Comparison of ENCODE assay signal across 4 fruit fly cellular contexts in the genomic region with DNA sequence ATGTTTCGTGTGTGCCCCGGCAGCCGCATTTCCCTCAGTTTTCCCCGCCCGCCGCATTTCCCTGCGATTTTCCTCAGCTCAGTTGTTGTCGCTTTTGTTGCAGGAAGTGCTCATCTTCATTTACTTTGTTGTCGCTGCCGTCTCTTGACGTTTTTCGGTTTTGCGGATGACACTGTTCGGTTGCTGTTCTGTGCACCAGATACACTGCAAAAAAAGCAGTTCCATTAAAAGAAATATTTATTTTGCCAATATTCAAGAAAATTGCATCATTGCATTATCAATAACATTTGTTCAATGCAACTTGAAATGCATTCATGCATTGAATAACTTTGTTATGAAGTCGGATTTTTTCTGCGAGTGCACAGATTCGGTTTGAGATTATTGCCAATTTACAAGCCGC.
TF ChIP-seq lines count a peak whose summit lies in the region.

No protein-coding gene starts in this region.

- no peak for TF ChIP-seq CTCF in whole organism, embryonic (GFP tag; optimal IDR thresholded peaks at IDR 0.05; lab: Kevin White, UChicago)

TF ChIP-seq in whole organism, embryonic, 481 proteins besides CTCF, POLR2A, EP300 and RAD21 (continues in another document):
- TF ChIP-seq esg (GFP tag; conservative IDR thresholded peaks at IDR 0.05; lab: Robert Waterston, UW) = 0 out of 2 replicates have a peak, but pooled peaks have one; percentile 16
- no peak for TF ChIP-seq en (GFP tag; optimal IDR thresholded peaks at IDR 0.05; lab: Kevin White, UChicago)
- TF ChIP-seq tin (GFP tag; optimal IDR thresholded peaks at IDR 0.05; lab: Kevin White, UChicago) = peak; percentile 54
- TF ChIP-seq slou (GFP tag; optimal IDR thresholded peaks at IDR 0.05; lab: Kevin White, UChicago) = no peak
- peak; percentile 73 for TF ChIP-seq gem (tag; optimal IDR thresholded peaks at IDR 0.05; lab: Kevin White, UChicago)
- peak; percentile 28; the same call in 1 of the 2 replicates for TF ChIP-seq E2f2 (GFP tag; IDR thresholded peaks at IDR 0.05; lab: Robert Waterston, UW)
- TF ChIP-seq Hr3 (GFP tag; optimal IDR thresholded peaks at IDR 0.05; lab: Kevin White, UChicago) = peak; percentile 21
- no peak for TF ChIP-seq Dip3 (GFP tag; optimal IDR thresholded peaks at IDR 0.05; lab: Kevin White, UChicago)
- TF ChIP-seq CG2889 (GFP tag; IDR thresholded peaks at IDR 0.05; lab: Robert Waterston, UW) = no peak
- peak; percentile 55 for TF ChIP-seq Xbp1 (GFP tag; optimal IDR thresholded peaks at IDR 0.05; lab: Kevin White, UChicago)
- no peak for TF ChIP-seq Taf1 (GFP tag; IDR thresholded peaks at IDR 0.05; lab: Robert Waterston, UW)
- no peak for TF ChIP-seq slp2 (GFP tag; optimal IDR thresholded peaks at IDR 0.05; lab: Kevin White, UChicago)
- TF ChIP-seq CG5953 (GFP tag; IDR thresholded peaks at IDR 0.05; lab: Robert Waterston, UW) = no peak
- TF ChIP-seq br (optimal IDR thresholded peaks at IDR 0.05; lab: Kevin White, UChicago) = no peak
- no peak for TF ChIP-seq Dp (GFP tag; optimal IDR thresholded peaks at IDR 0.05; lab: Kevin White, UChicago)
- peak; percentile 48 for TF ChIP-seq CG8944 (GFP tag; optimal IDR thresholded peaks at IDR 0.05; lab: Kevin White, UChicago)
- no peak for TF ChIP-seq NC2α (GFP tag; optimal IDR thresholded peaks at IDR 0.05; lab: Kevin White, UChicago)
- no peak for TF ChIP-seq al (GFP tag; IDR thresholded peaks at IDR 0.05; lab: Robert Waterston, UW)
- peak; percentile 59 for TF ChIP-seq NC2β (GFP tag; optimal IDR thresholded peaks at IDR 0.05; lab: Kevin White, UChicago)
- no peak for TF ChIP-seq Eip74EF (GFP tag; optimal IDR thresholded peaks at IDR 0.05; lab: Kevin White, UChicago)
- TF ChIP-seq CG15479 (GFP tag; optimal IDR thresholded peaks at IDR 0.05; lab: Kevin White, UChicago) = peak; percentile 51
- no peak for TF ChIP-seq CG3407 (GFP tag; optimal IDR thresholded peaks at IDR 0.05; lab: Kevin White, UChicago)

TF ChIP-seq in whole organism, prepupa, 60 proteins besides CTCF, POLR2A, EP300 and RAD21 (continues in another document):
- TF ChIP-seq CG10669 (GFP tag; optimal IDR thresholded peaks at IDR 0.05; lab: Kevin White, UChicago) (peak; percentile 77), net (GFP tag; optimal IDR thresholded peaks at IDR 0.05; lab: Kevin White, UChicago) (peak; percentile 80), topi (GFP tag; optimal IDR thresholded peaks at IDR 0.05; lab: Kevin White, UChicago) (peak; percentile 65), CG11294 (GFP tag; IDR thresholded peaks at IDR 0.05; lab: Robert Waterston, UW) (peak; percentile 73), CG16779 (tag; optimal IDR thresholded peaks at IDR 0.05; lab: Kevin White, UChicago) (peak; percentile 33), Ets96B (tag; optimal IDR thresholded peaks at IDR 0.05; lab: Kevin White, UChicago) (peak; percentile 72), Eip75B (GFP tag; optimal IDR thresholded peaks at IDR 0.05; lab: Kevin White, UChicago) (peak; percentile 64), Sox14 (GFP tag; optimal IDR thresholded peaks at IDR 0.05; lab: Kevin White, UChicago) (peak; percentile 81), dac (GFP tag; optimal IDR thresholded peaks at IDR 0.05; lab: Kevin White, UChicago) (peak; percentile 77), CG3919 (GFP tag; optimal IDR thresholded peaks at IDR 0.05; lab: Kevin White, UChicago) (peak; percentile 87), Eip78C (GFP tag; lab: Kevin White, UChicago) (peak; percentile 91), Sox102F (GFP tag; optimal IDR thresholded peaks at IDR 0.05; lab: Kevin White, UChicago) (peak; percentile 57), Hr38 (GFP tag; optimal IDR thresholded peaks at IDR 0.05; lab: Kevin White, UChicago) (no peak), Eip93F (GFP tag; optimal IDR thresholded peaks at IDR 0.05; lab: Kevin White, UChicago) (no peak), CG9139 (GFP tag; optimal IDR thresholded peaks at IDR 0.05; lab: Kevin White, UChicago) (peak; percentile 42), acj6 (GFP tag; optimal IDR thresholded peaks at IDR 0.05; lab: Kevin White, UChicago) (peak; percentile 59), CG11762 (GFP tag; optimal IDR thresholded peaks at IDR 0.05; lab: Kevin White, UChicago; ENCODE audit: insufficient read depth) (peak; percentile 71), fkh (GFP tag; optimal IDR thresholded peaks at IDR 0.05; lab: Kevin White, UChicago) (no peak), CG32006 (GFP tag; optimal IDR thresholded peaks at IDR 0.05; lab: Kevin White, UChicago) (peak; percentile 89), CG8632 (GFP tag; optimal IDR thresholded peaks at IDR 0.05; lab: Kevin White, UChicago) (peak; percentile 67), ss (GFP tag; optimal IDR thresholded peaks at IDR 0.05; lab: Kevin White, UChicago) (no peak), Hr4 (GFP tag; optimal IDR thresholded peaks at IDR 0.05; lab: Kevin White, UChicago) (peak; percentile 80)

TF ChIP-seq in whole organism, pupa, 21 proteins besides CTCF, POLR2A, EP300 and RAD21:
- peak; percentile 42 for TF ChIP-seq gl (tag; optimal IDR thresholded peaks at IDR 0.05; lab: Kevin White, UChicago)
- TF ChIP-seq Ets98B (GFP tag; IDR thresholded peaks at IDR 0.05; lab: Robert Waterston, UW) = peak; percentile 91
- peak; percentile 75 for TF ChIP-seq CG17806 (tag; optimal IDR thresholded peaks at IDR 0.05; lab: Kevin White, UChicago)
- TF ChIP-seq CG15710 (tag; optimal IDR thresholded peaks at IDR 0.05; lab: Kevin White, UChicago) = peak; percentile 67
- peak; percentile 94 for TF ChIP-seq fd96Ca (GFP tag; IDR thresholded peaks at IDR 0.05; lab: Robert Waterston, UW)
- TF ChIP-seq CG13204 (GFP tag; optimal IDR thresholded peaks at IDR 0.05; lab: Kevin White, UChicago) = peak; percentile 15
- TF ChIP-seq CG9948 (tag; optimal IDR thresholded peaks at IDR 0.05; lab: Kevin White, UChicago) = peak; percentile 77
- peak; percentile 81 for TF ChIP-seq rn (GFP tag; IDR thresholded peaks at IDR 0.05; lab: Robert Waterston, UW)
- TF ChIP-seq Pif1A (GFP tag; optimal IDR thresholded peaks at IDR 0.05; lab: Kevin White, UChicago) = peak; percentile 60
- TF ChIP-seq CG8301 (tag; optimal IDR thresholded peaks at IDR 0.05; lab: Kevin White, UChicago) = peak; percentile 89
- TF ChIP-seq CG32121 (GFP tag; IDR thresholded peaks at IDR 0.05; lab: Robert Waterston, UW) = peak; percentile 89
- TF ChIP-seq Snoo (tag; optimal IDR thresholded peaks at IDR 0.05; lab: Kevin White, UChicago) = no peak
- peak; percentile 91 for TF ChIP-seq CG14655 (GFP tag; optimal IDR thresholded peaks at IDR 0.05; lab: Kevin White, UChicago)
- TF ChIP-seq D1 (tag; optimal IDR thresholded peaks at IDR 0.05; lab: Kevin White, UChicago) = peak; percentile 38
- peak; percentile 69 for TF ChIP-seq CG12605 (GFP tag; IDR thresholded peaks at IDR 0.05; lab: Robert Waterston, UW)
- peak; percentile 58 for TF ChIP-seq CG10348 (GFP tag; IDR thresholded peaks at IDR 0.05; lab: Robert Waterston, UW)
- TF ChIP-seq EcR (GFP tag; optimal IDR thresholded peaks at IDR 0.05; lab: Kevin White, UChicago) = no peak
- peak; percentile 29 for TF ChIP-seq Pif1B (GFP tag; optimal IDR thresholded peaks at IDR 0.05; lab: Kevin White, UChicago)
- TF ChIP-seq CG34367 (tag; optimal IDR thresholded peaks at IDR 0.05; lab: Kevin White, UChicago) = peak; percentile 66
- peak; percentile 94 for TF ChIP-seq CG4496 (GFP tag; IDR thresholded peaks at IDR 0.05; lab: Robert Waterston, UW)
- TF ChIP-seq CG8159 (tag; optimal IDR thresholded peaks at IDR 0.05; lab: Kevin White, UChicago) = peak; percentile 76

TF ChIP-seq in whole organism, wandering third instar larva, 38 proteins besides CTCF, POLR2A, EP300 and RAD21:
- TF ChIP-seq N (GFP tag; optimal IDR thresholded peaks at IDR 0.05; lab: Kevin White, UChicago) (no peak), Hr83 (GFP tag; optimal IDR thresholded peaks at IDR 0.05; lab: Kevin White, UChicago; ENCODE audit: poor library complexity, severe bottlenecking) (no peak), Dfd (GFP tag; optimal IDR thresholded peaks at IDR 0.05; lab: Kevin White, UChicago) (no peak), dmrt93B (GFP tag; optimal IDR thresholded peaks at IDR 0.05; lab: Kevin White, UChicago) (peak; percentile 21), br (GFP tag; optimal IDR thresholded peaks at IDR 0.05; lab: Kevin White, UChicago) (peak; percentile 33), GATAd (GFP tag; optimal IDR thresholded peaks at IDR 0.05; lab: Kevin White, UChicago) (no peak), Sp1 (GFP tag; optimal IDR thresholded peaks at IDR 0.05; lab: Kevin White, UChicago) (peak; percentile 20), HLH106 (tag; optimal IDR thresholded peaks at IDR 0.05; lab: Kevin White, UChicago) (peak; percentile 17), Rel (GFP tag; optimal IDR thresholded peaks at IDR 0.05; lab: Kevin White, UChicago) (no peak), Rel (tag; optimal IDR thresholded peaks at IDR 0.05; lab: Kevin White, UChicago) (no peak), foxo (GFP tag; optimal IDR thresholded peaks at IDR 0.05; lab: Kevin White, UChicago) (peak in 1 of 2 experiments; percentile 29), jim (GFP tag; optimal IDR thresholded peaks at IDR 0.05; lab: Kevin White, UChicago) (no peak), CG9705 (GFP tag; optimal IDR thresholded peaks at IDR 0.05; lab: Kevin White, UChicago) (no peak), Hnf4 (GFP tag; optimal IDR thresholded peaks at IDR 0.05; lab: Kevin White, UChicago) (peak; percentile 4), woc (GFP tag; optimal IDR thresholded peaks at IDR 0.05; lab: Kevin White, UChicago) (no peak), Myc (optimal IDR thresholded peaks at IDR 0.05; lab: Kevin White, UChicago) (no peak), Mio (GFP tag; optimal IDR thresholded peaks at IDR 0.05; lab: Kevin White, UChicago) (no peak), Jra (GFP tag; optimal IDR thresholded peaks at IDR 0.05; lab: Kevin White, UChicago) (no peak), psq (GFP tag; optimal IDR thresholded peaks at IDR 0.05; lab: Kevin White, UChicago) (peak; percentile 9), OdsH (GFP tag; optimal IDR thresholded peaks at IDR 0.05; lab: Kevin White, UChicago) (peak; percentile 6), h (GFP tag; optimal IDR thresholded peaks at IDR 0.05; lab: Kevin White, UChicago) (peak; percentile 27), dsf (GFP tag; optimal IDR thresholded peaks at IDR 0.05; lab: Kevin White, UChicago; ENCODE audit: borderline replicate concordance) (no peak), brk (GFP tag; optimal IDR thresholded peaks at IDR 0.05; lab: Kevin White, UChicago) (no peak), rgr (GFP tag; optimal IDR thresholded peaks at IDR 0.05; lab: Kevin White, UChicago) (peak; percentile 17), sage (GFP tag; optimal IDR thresholded peaks at IDR 0.05; lab: Kevin White, UChicago) (no peak), fru (GFP tag; optimal IDR thresholded peaks at IDR 0.05; lab: Kevin White, UChicago) (peak; percentile 41), ey (GFP tag; optimal IDR thresholded peaks at IDR 0.05; lab: Kevin White, UChicago) (peak; percentile 44)
